Fruit fly (Drosophila melanogaster): ENCODE measurements around the gene CG10171.

DNA sequence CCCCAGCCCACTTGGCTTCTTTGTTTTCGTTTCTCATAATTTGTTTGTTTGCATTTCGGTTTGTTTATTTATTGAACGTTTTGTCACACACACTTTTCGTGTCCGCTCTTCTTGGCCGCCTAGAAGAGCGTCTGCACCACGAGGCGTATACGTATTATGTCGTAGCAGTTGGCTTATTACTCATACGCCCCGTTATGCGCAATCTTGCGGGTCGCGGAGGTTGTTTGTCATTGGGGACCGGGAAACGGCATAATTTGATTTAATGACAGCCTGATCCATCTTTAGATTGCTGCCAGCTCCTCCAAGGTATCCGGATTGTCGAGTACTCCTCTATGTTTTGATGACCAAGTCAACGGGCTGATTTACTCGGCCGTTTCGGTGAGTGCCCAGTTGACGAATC is 32.5 kb upstream of the CG10171 start:
- TF ChIP-seq insv (optimal IDR thresholded peaks at IDR 0.05) (no peak), Myc (optimal IDR thresholded peaks at IDR 0.05) (no peak), psq (optimal IDR thresholded peaks at IDR 0.05) (no peak), ttk (optimal IDR thresholded peaks at IDR 0.05) (no peak)

Data from Kc167 (cell line).